Fruit fly (Drosophila melanogaster) whole organism, embryonic: ENCODE data around the gene CG11030.

Experiments
- Ada2b ChIP-seq: fragments of 200-800 bp; sonication (Bioruptor generic); IDR thresholded peaks from 2 replicates; pipeline ENCODE4 v1.3.6; 2022; ENCODE audit warnings: missing biosample characterization, missing genetic modification characterization
- Blimp-1 ChIP-seq: fragments of 200-800 bp; sonication (Bioruptor generic); optimal IDR thresholded peaks from 3 replicates; lab custom pipeline; 2018; ENCODE audit warnings: missing biosample characterization, missing genetic modification characterization, mild to moderate bottlenecking, moderate library complexity, missing genetic modification reagents
- CG10209 ChIP-seq: fragments of 200-800 bp; sonication (Bioruptor generic); optimal IDR thresholded peaks from 3 replicates; lab custom pipeline; 2017; ENCODE audit warnings: missing biosample characterization, mild to moderate bottlenecking, missing genetic modification characterization, missing genetic modification reagents
- CG11456 ChIP-seq: fragments of 200-800 bp; sonication (Bioruptor generic); IDR thresholded peaks from 3 replicates; pipeline ENCODE4 v1.3.6; 2022; ENCODE audit warnings: missing biosample characterization, missing genetic modification characterization
- CG11504 ChIP-seq: fragments of 200-800 bp; sonication (Bioruptor generic); optimal IDR thresholded peaks from 3 replicates; lab custom pipeline; 2019; ENCODE audit warnings: missing biosample characterization, mild to moderate bottlenecking, missing genetic modification characterization, moderate library complexity
- CG14441 ChIP-seq: fragments of 200-800 bp; sonication (Bioruptor generic); IDR thresholded peaks from 2 replicates; pipeline ENCODE4 v1.3.6; 2022; ENCODE audit warnings: missing biosample characterization, missing genetic modification characterization
- CG15011 ChIP-seq: fragments of 200-800 bp; sonication (Bioruptor generic); optimal IDR thresholded peaks from 3 replicates; lab custom pipeline; 2018; ENCODE audit warnings: missing biosample characterization, mild to moderate bottlenecking, missing genetic modification characterization
- CG15073 ChIP-seq: fragments of 200-800 bp; sonication (Bioruptor generic); optimal IDR thresholded peaks from 2 replicates; lab custom pipeline; 2016; ENCODE audit warnings: missing biosample characterization, missing genetic modification characterization
- CG15514 ChIP-seq: fragments of 200-800 bp; sonication (Bioruptor generic); optimal IDR thresholded peaks from 3 replicates; lab custom pipeline; 2017; ENCODE audit warnings: missing biosample characterization, missing genetic modification characterization, mild to moderate bottlenecking, moderate library complexity, missing genetic modification reagents
- CG1603 ChIP-seq: fragments of 200-800 bp; sonication (Bioruptor generic); optimal IDR thresholded peaks from 2 replicates; lab custom pipeline; 2019; ENCODE audit warnings: missing biosample characterization, mild to moderate bottlenecking, missing genetic modification characterization, moderate library complexity
- CG17361 ChIP-seq: fragments of 200-800 bp; sonication (Bioruptor generic); IDR thresholded peaks from 3 replicates; pipeline ENCODE4 v1.3.6; 2022; ENCODE audit warnings: missing biosample characterization, missing genetic modification characterization
- CG17568 ChIP-seq: fragments of 200-800 bp; sonication (Bioruptor generic); optimal IDR thresholded peaks from 2 replicates; lab custom pipeline; 2018; ENCODE audit warnings: missing biosample characterization, mild to moderate bottlenecking, missing genetic modification characterization, moderate library complexity
- CG18619 ChIP-seq: fragments of 200-800 bp; sonication (Bioruptor generic); optimal IDR thresholded peaks from 3 replicates; lab custom pipeline; 2017; ENCODE audit warnings: missing biosample characterization, mild to moderate bottlenecking, missing genetic modification characterization
- CG3281 ChIP-seq: fragments of 200-800 bp; sonication (Bioruptor generic); optimal IDR thresholded peaks from 3 replicates; lab custom pipeline; 2017; ENCODE audit warnings: missing biosample characterization, mild to moderate bottlenecking, missing genetic modification characterization
- CG33213 ChIP-seq: fragments of 200-800 bp; sonication (Bioruptor generic); optimal IDR thresholded peaks from 3 replicates; lab custom pipeline; 2016; ENCODE audit warnings: missing biosample characterization, missing genetic modification characterization
- CG43689 ChIP-seq: fragments of 200-800 bp; sonication (Bioruptor generic); IDR thresholded peaks from 2 replicates; pipeline ENCODE4 v1.3.6; 2022; ENCODE audit warnings: missing biosample characterization, missing genetic modification characterization
- CG4707 ChIP-seq: fragments of 200-800 bp; sonication (Bioruptor generic); optimal IDR thresholded peaks from 2 replicates; lab custom pipeline; 2018; ENCODE audit warnings: missing biosample characterization, mild to moderate bottlenecking, missing genetic modification characterization, moderate library complexity
- CG4854 ChIP-seq: fragments of 200-800 bp; sonication (Bioruptor generic); optimal IDR thresholded peaks from 2 replicates; lab custom pipeline; 2016; ENCODE audit warnings: missing biosample characterization, missing genetic modification characterization, inconsistent platforms
- CG5180 ChIP-seq: fragments of 200-800 bp; sonication (Bioruptor generic); optimal IDR thresholded peaks from 3 replicates; lab custom pipeline; 2017; ENCODE audit warnings: missing biosample characterization, missing genetic modification characterization, mild to moderate bottlenecking, moderate library complexity, missing genetic modification reagents
- CG6813 ChIP-seq: fragments of 200-800 bp; sonication (Bioruptor generic); optimal IDR thresholded peaks from 2 replicates; lab custom pipeline; 2017; ENCODE audit warnings: missing biosample characterization, missing genetic modification characterization, mild to moderate bottlenecking, moderate library complexity, missing genetic modification reagents
- CG7556 ChIP-seq: fragments of 200-800 bp; sonication (Bioruptor generic); optimal IDR thresholded peaks from 2 replicates; lab custom pipeline; 2017; ENCODE audit warnings: missing biosample characterization, mild to moderate bottlenecking, missing genetic modification characterization
- CG7786 ChIP-seq: fragments of 200-800 bp; sonication (Bioruptor generic); optimal IDR thresholded peaks from 2 replicates; lab custom pipeline; 2016; ENCODE audit warnings: missing biosample characterization, missing genetic modification characterization
- CG8290 ChIP-seq, 3 experiments: fragments of 200-800 bp; sonication (Bioruptor generic); optimal IDR thresholded peaks; 2 replicates each; lab custom pipeline; 2016 to 2019; ENCODE audit warnings: missing biosample characterization in 3 of 3, missing genetic modification characterization in 3 of 3, mild to moderate bottlenecking in 2 of 3, moderate library complexity in 1 of 3
- CG8388 ChIP-seq: fragments of 200-800 bp; sonication (Bioruptor generic); optimal IDR thresholded peaks from 2 replicates; lab custom pipeline; 2019; ENCODE audit warnings: missing biosample characterization, mild to moderate bottlenecking, missing genetic modification characterization, moderate library complexity
- CG9817 ChIP-seq: fragments of 200-800 bp; sonication (Bioruptor generic); optimal IDR thresholded peaks from 2 replicates; lab custom pipeline; 2018; ENCODE audit warnings: missing biosample characterization, mild to moderate bottlenecking, missing genetic modification characterization, moderate library complexity
- CG9932 ChIP-seq: fragments of 200-800 bp; sonication (Bioruptor generic); IDR thresholded peaks from 2 replicates; pipeline ENCODE4 v1.3.6; 2022; ENCODE audit warnings: missing biosample characterization, missing genetic modification characterization
- Dek ChIP-seq: fragments of 200-800 bp; sonication (Bioruptor generic); optimal IDR thresholded peaks from 3 replicates; lab custom pipeline; 2019; ENCODE audit warnings: missing biosample characterization, mild to moderate bottlenecking, missing genetic modification characterization, moderate library complexity
- Ets65A ChIP-seq: fragments of 200-800 bp; sonication (Bioruptor generic); peaks from one replicate; lab custom pipeline; 2016; ENCODE audit warnings: missing biosample characterization, missing genetic modification characterization
- Hand ChIP-seq: fragments of 200-800 bp; sonication (Bioruptor generic); optimal IDR thresholded peaks from 2 replicates; lab custom pipeline; 2017; ENCODE audit warnings: mild to moderate bottlenecking, missing biosample characterization, missing genetic modification reagents, missing genetic modification characterization
- Jarid2 ChIP-seq: fragments of 200-800 bp; sonication (Bioruptor generic); optimal IDR thresholded peaks from 3 replicates; lab custom pipeline; 2017; ENCODE audit warnings: mild to moderate bottlenecking, missing biosample characterization, missing genetic modification reagents, missing genetic modification characterization
- Med ChIP-seq: fragments of 200-800 bp; sonication (Bioruptor generic); peaks from one replicate; lab custom pipeline; 2016; ENCODE audit warnings: missing biosample characterization, missing genetic modification characterization, mild to moderate bottlenecking, inconsistent platforms, moderate library complexity
- Myb ChIP-seq: fragments of 200-800 bp; sonication (Bioruptor generic); optimal IDR thresholded peaks from 2 replicates; lab custom pipeline; 2016; ENCODE audit warnings: missing biosample characterization, missing genetic modification characterization
- Rfx ChIP-seq: fragments of 200-800 bp; sonication (Bioruptor generic); IDR thresholded peaks from 2 replicates; pipeline ENCODE4 v1.3.6; 2022; ENCODE audit warnings: missing biosample characterization, missing genetic modification characterization
- Sox100B ChIP-seq: fragments of 200-800 bp; sonication (Bioruptor generic); optimal IDR thresholded peaks from 3 replicates; lab custom pipeline; 2018; ENCODE audit warnings: missing biosample characterization, mild to moderate bottlenecking, missing genetic modification characterization
- caup ChIP-seq: fragments of 200-800 bp; sonication (Bioruptor generic); optimal IDR thresholded peaks from 3 replicates; lab custom pipeline; 2017; ENCODE audit warnings: missing biosample characterization, mild to moderate bottlenecking, missing genetic modification characterization, moderate library complexity; ENCODE audit not compliant: severe bottlenecking
- crol ChIP-seq: fragments of 200-800 bp; sonication (Bioruptor generic); IDR thresholded peaks from 2 replicates; pipeline ENCODE4 v1.3.6; 2022; ENCODE audit warnings: missing biosample characterization, missing genetic modification characterization
- dm ChIP-seq: fragments of 200-800 bp; sonication (Bioruptor generic); optimal IDR thresholded peaks from 3 replicates; lab custom pipeline; 2016; ENCODE audit warnings: missing biosample characterization, missing genetic modification characterization
- dpn ChIP-seq, 2 experiments: fragments of 200-800 bp; sonication (Bioruptor generic); optimal IDR thresholded peaks; 3 replicates each; lab custom pipeline; 2016; ENCODE audit warnings: missing biosample characterization in 2 of 2, missing genetic modification characterization in 2 of 2
- dysf ChIP-seq: fragments of 200-800 bp; sonication (Bioruptor generic); IDR thresholded peaks from 3 replicates; pipeline ENCODE4 v1.3.6; 2022; ENCODE audit warnings: missing biosample characterization, missing genetic modification characterization
- fd3F ChIP-seq: fragments of 200-800 bp; sonication (Bioruptor generic); optimal IDR thresholded peaks from 2 replicates; lab custom pipeline; 2018; ENCODE audit warnings: missing biosample characterization, mild to moderate bottlenecking, missing genetic modification characterization, moderate library complexity
- fd96Cb ChIP-seq: fragments of 200-800 bp; sonication (Bioruptor generic); optimal IDR thresholded peaks from 2 replicates; lab custom pipeline; 2018; ENCODE audit warnings: missing biosample characterization, mild to moderate bottlenecking, missing genetic modification characterization, moderate library complexity
- gro ChIP-seq: fragments of 200-800 bp; sonication (Bioruptor generic); optimal IDR thresholded peaks from 2 replicates; lab custom pipeline; 2016; ENCODE audit warnings: missing biosample characterization, missing genetic modification characterization
- insv ChIP-seq, 2 experiments: fragments of 200-800 bp; sonication (Bioruptor generic); optimal IDR thresholded peaks; 3 replicates each; lab custom pipeline; 2016 to 2018; ENCODE audit warnings: missing biosample characterization in 2 of 2, missing genetic modification characterization in 2 of 2
- pho ChIP-seq: fragments of 200-800 bp; sonication (Bioruptor generic); optimal IDR thresholded peaks from 2 replicates; lab custom pipeline; 2016; ENCODE audit warnings: missing biosample characterization, missing genetic modification characterization
- schlank ChIP-seq: fragments of 200-800 bp; sonication (Bioruptor generic); optimal IDR thresholded peaks from 2 replicates; lab custom pipeline; 2018; ENCODE audit warnings: missing biosample characterization, mild to moderate bottlenecking, missing genetic modification characterization
- scrt ChIP-seq: fragments of 200-800 bp; sonication (Bioruptor generic); optimal IDR thresholded peaks from 2 replicates; lab custom pipeline; 2018; ENCODE audit warnings: missing biosample characterization, mild to moderate bottlenecking, missing genetic modification characterization, moderate library complexity
- so ChIP-seq: fragments of 200-800 bp; sonication (Bioruptor generic); IDR thresholded peaks from 3 replicates; pipeline ENCODE4 v1.3.6; 2022; ENCODE audit warnings: missing biosample characterization, missing genetic modification characterization
- tna ChIP-seq: fragments of 200-800 bp; sonication (Bioruptor generic); IDR thresholded peaks from 2 replicates; pipeline ENCODE4 v1.3.6; 2022; ENCODE audit warnings: missing biosample characterization, missing genetic modification characterization; ENCODE audit not compliant: partially characterized antibody
- zen ChIP-seq: fragments of 200-800 bp; sonication (Bioruptor generic); optimal IDR thresholded peaks from 3 replicates; lab custom pipeline; 2018; ENCODE audit warnings: missing biosample characterization, mild to moderate bottlenecking, missing genetic modification characterization, moderate library complexity

CG11030 gene

DNA sequence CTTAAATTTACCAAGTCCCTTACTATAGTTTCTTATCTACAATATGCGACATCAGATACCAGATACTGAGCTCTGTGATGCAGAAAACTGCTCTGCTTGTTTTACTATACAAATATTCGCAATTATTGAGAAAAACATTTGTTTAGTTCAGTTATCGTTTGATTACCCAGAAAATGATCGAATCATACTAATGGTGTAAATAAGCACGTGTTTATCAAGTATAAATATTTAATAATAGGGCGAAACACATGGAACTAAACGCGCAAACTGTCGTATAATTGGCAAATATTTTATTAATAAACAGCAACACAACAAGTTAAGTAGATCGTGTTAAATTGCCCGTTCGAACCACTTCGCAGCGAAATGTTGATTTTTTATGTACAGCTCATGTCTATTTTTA lies 73.5 kb downstream of the CG11030 start:
- no peak for TF ChIP-seq crol
- no peak for TF ChIP-seq tna (GFP tag; lab: Robert Waterston, UW)
- peak; percentile 67 for TF ChIP-seq Dek (tag; lab: Kevin White, UChicago)
- peak; percentile 57 for TF ChIP-seq CG11504
- peak; percentile 78 for TF ChIP-seq Rfx (GFP tag; lab: Robert Waterston, UW)
- TF ChIP-seq Sox100B, result peak; percentile 24
- peak; percentile 71 for TF ChIP-seq Ets65A (GFP tag; lab: Kevin White, UChicago)
- TF ChIP-seq dysf (GFP tag; lab: Robert Waterston, UW), result peak; percentile 65; the same call in 2 of the 3 replicates
- TF ChIP-seq Med (GFP tag; lab: Kevin White, UChicago), result peak; percentile 87
- TF ChIP-seq Hand (GFP tag; lab: Kevin White, UChicago), result peak; percentile 33
- peak; percentile 72; the same call in 2 of the 3 replicates for TF ChIP-seq CG11456 (GFP tag; lab: Robert Waterston, UW)
- TF ChIP-seq CG4854 (GFP tag; lab: Kevin White, UChicago), result peak; percentile 67
- no peak for TF ChIP-seq CG8290 (GFP tag; optimal IDR thresholded peaks at IDR 0.05; lab: Kevin White, UChicago)
- TF ChIP-seq CG8290 (tag; optimal IDR thresholded peaks at IDR 0.05; lab: Kevin White, UChicago), result peak in 1 of 2 experiments; percentile 93
- TF ChIP-seq dm (GFP tag; lab: Kevin White, UChicago), result no peak
- peak; percentile 30 for TF ChIP-seq CG33213 (GFP tag; lab: Kevin White, UChicago)
- peak; percentile 59 for TF ChIP-seq CG15514
- TF ChIP-seq CG9932 (GFP tag; lab: Robert Waterston, UW), result no peak
- TF ChIP-seq gro (GFP tag; lab: Kevin White, UChicago), result peak; percentile 49
- no peak for TF ChIP-seq CG15073 (GFP tag; lab: Kevin White, UChicago)
- TF ChIP-seq schlank (tag; lab: Kevin White, UChicago), result peak; percentile 46
- TF ChIP-seq fd96Cb, result peak; percentile 24
- 0 out of 2 replicates have a peak, but pooled peaks have one; percentile 24 for TF ChIP-seq CG14441
- TF ChIP-seq fd3F (GFP tag; lab: Kevin White, UChicago), result peak; percentile 93
- no peak for TF ChIP-seq insv (GFP tag; optimal IDR thresholded peaks at IDR 0.05; lab: Kevin White, UChicago)
- peak; percentile 60 for TF ChIP-seq pho (GFP tag; lab: Kevin White, UChicago)
- no peak for TF ChIP-seq CG43689 (GFP tag; lab: Robert Waterston, UW)
- TF ChIP-seq CG8388 (GFP tag; lab: Kevin White, UChicago), result no peak
- TF ChIP-seq caup, result peak; percentile 82
- TF ChIP-seq Myb (GFP tag; lab: Kevin White, UChicago), result no peak
- TF ChIP-seq CG9817 (tag; lab: Kevin White, UChicago), result peak; percentile 72
- peak; percentile 55 for TF ChIP-seq CG6813 (GFP tag; lab: Kevin White, UChicago)
- TF ChIP-seq CG1603, result peak; percentile 65
- peak; percentile 20 to 40 for TF ChIP-seq dpn (GFP tag; optimal IDR thresholded peaks at IDR 0.05; lab: Kevin White, UChicago)
- no peak for TF ChIP-seq CG5180 (GFP tag; lab: Kevin White, UChicago)
- TF ChIP-seq so (GFP tag; lab: Robert Waterston, UW), result peak; percentile 39; the same call in 1 of the 3 replicates
- peak; percentile 63 for TF ChIP-seq CG18619 (GFP tag; lab: Kevin White, UChicago)
- TF ChIP-seq Jarid2, result peak; percentile 37
- TF ChIP-seq CG4707 (GFP tag; lab: Kevin White, UChicago), result no peak
- peak; percentile 73 for TF ChIP-seq CG17568 (GFP tag; lab: Kevin White, UChicago)
- peak; percentile 61 for TF ChIP-seq CG15011
- TF ChIP-seq Ada2b (GFP tag; lab: Robert Waterston, UW), result no peak
- no peak for TF ChIP-seq CG7786 (GFP tag; lab: Kevin White, UChicago)
- no peak for TF ChIP-seq zen (tag; lab: Kevin White, UChicago)
- peak; percentile 46 for TF ChIP-seq scrt (GFP tag; lab: Kevin White, UChicago)
- TF ChIP-seq Blimp-1, result peak; percentile 53
- TF ChIP-seq CG7556, result peak; percentile 37
- TF ChIP-seq CG17361 (GFP tag; lab: Robert Waterston, UW), result peak; percentile 41; the same call in 1 of the 3 replicates
- TF ChIP-seq CG3281, result peak; percentile 74
- TF ChIP-seq CG10209 (GFP tag; lab: Kevin White, UChicago), result peak; percentile 68
